Fruit fly (Drosophila melanogaster) whole organism, pupa: ENCODE measurements around the gene CG44008.

Experiments
- CG10348 ChIP-seq: fragments of 200-800 bp; sonication (Bioruptor generic); IDR thresholded peaks from 2 replicates; pipeline ENCODE4 v1.3.6; 2022; ENCODE audit warnings: missing biosample characterization, missing genetic modification characterization
- CG13204 ChIP-seq: fragments of 200-800 bp; sonication (Bioruptor generic); optimal IDR thresholded peaks from 2 replicates; lab custom pipeline; 2018; ENCODE audit warnings: missing biosample characterization, mild to moderate bottlenecking, missing genetic modification characterization, moderate library complexity
- CG15710 ChIP-seq: fragments of 200-800 bp; sonication (Bioruptor generic); optimal IDR thresholded peaks from 2 replicates; lab custom pipeline; 2018; ENCODE audit warnings: missing biosample characterization, mild to moderate bottlenecking, missing genetic modification characterization, moderate library complexity
- CG34367 ChIP-seq: fragments of 200-800 bp; sonication (Bioruptor generic); optimal IDR thresholded peaks from 2 replicates; lab custom pipeline; 2018; ENCODE audit warnings: missing biosample characterization, mild to moderate bottlenecking, missing genetic modification characterization
- CG4496 ChIP-seq: fragments of 200-800 bp; sonication (Bioruptor generic); IDR thresholded peaks from 3 replicates; pipeline ENCODE4 v1.3.6; 2022; ENCODE audit warnings: missing biosample characterization, missing genetic modification characterization
- Ets98B ChIP-seq: fragments of 200-800 bp; sonication (Bioruptor generic); IDR thresholded peaks from 2 replicates; pipeline ENCODE4 v1.3.6; 2022; ENCODE audit warnings: missing biosample characterization, missing genetic modification characterization

- TF ChIP-seq Ets98B (GFP tag; lab: Robert Waterston, UW), result no peak
- no peak for TF ChIP-seq CG13204
- no peak for TF ChIP-seq CG15710 (tag; lab: Kevin White, UChicago)
- TF ChIP-seq CG34367, result no peak
- TF ChIP-seq CG4496 (GFP tag; lab: Robert Waterston, UW), result no peak
- TF ChIP-seq CG10348, result no peak
These were observed 18.6 kb downstream of the CG44008 start for dm6 chr2L:11823470-11824162.
